Worm (Caenorhabditis elegans) whole organism, early embryonic: ENCODE data around the gene M01H9.5.

Experiments
- B0310.2 ChIP-seq: sonication (generic microtip); optimal IDR thresholded peaks from 2 replicates; lab custom pipeline; 2016; ENCODE audit warnings: mild to moderate bottlenecking, missing genetic modification characterization, missing compliant biosample characterization
- ama-1 ChIP-seq: fragments of 150-350 bp; optimal IDR thresholded peaks from 2 replicates; lab custom pipeline; 2014
- flt-1 ChIP-seq: fragments of 200-800 bp; sonication (Bioruptor generic); IDR thresholded peaks from 2 replicates; pipeline ENCODE4 v1.3.6; 2022; ENCODE audit warnings: missing genetic modification characterization, missing compliant biosample characterization
- scrt-1 ChIP-seq: fragments of 200-800 bp; sonication (Bioruptor generic); IDR thresholded peaks from 2 replicates; pipeline ENCODE4 v1.3.6; 2022; ENCODE audit warnings: missing genetic modification characterization, missing compliant biosample characterization
- tra-4 ChIP-seq: sonication (generic microtip); optimal IDR thresholded peaks from 2 replicates; lab custom pipeline; 2017; ENCODE audit warnings: missing genetic modification characterization, missing compliant biosample characterization

DNA sequence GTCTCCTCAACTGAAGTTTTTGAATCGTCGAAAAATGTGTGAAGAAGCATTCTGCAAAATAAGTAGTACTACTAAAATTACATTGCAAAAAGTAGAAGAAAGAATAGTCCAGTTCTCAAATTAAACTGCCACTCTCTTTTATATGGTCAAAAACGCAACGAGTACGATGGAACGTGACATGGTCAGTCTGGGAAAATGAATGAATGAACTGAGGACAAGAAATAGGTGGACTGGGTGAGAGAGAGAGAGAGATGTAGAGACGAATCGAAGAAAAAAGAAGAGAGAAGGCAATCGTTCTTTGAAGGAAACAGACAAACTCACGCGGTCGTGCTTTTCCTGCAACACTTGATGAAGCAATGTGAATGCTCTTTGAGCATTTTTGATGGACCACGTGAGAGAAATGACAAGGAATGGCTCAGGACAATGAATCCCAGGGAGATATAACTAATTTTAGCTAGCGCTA lies 11.8 kb downstream of the M01H9.5 start, which contains the start of gene M01H9.3:
- TF ChIP-seq flt-1 (GFP tag; lab: Robert Waterston, UW), result no peak
- no peak for TF ChIP-seq tra-4 (tag; lab: Kevin White, UChicago)
- TF ChIP-seq ama-1 (lab: Kevin White, UChicago), result no peak
- TF ChIP-seq B0310.2 (tag; lab: Kevin White, UChicago), result no peak
- TF ChIP-seq scrt-1, result no peak
